Worm (Caenorhabditis elegans): ENCODE data around the gene lec-11.

Gene lec-11

ce11 chrIV:6613296-6613695 is 23.3 kb upstream of the lec-11 start, which contains the start of gene drh-1:
drh-1 (minus strand) TSS chrIV:6613353.
- TF ChIP-seq nhr-11 (tag; optimal IDR thresholded peaks at IDR 0.05) = no peak
- TF ChIP-seq C34F6.9 (tag; optimal IDR thresholded peaks at IDR 0.05) = peak; percentile 51
- no peak for TF ChIP-seq unc-39 (tag; optimal IDR thresholded peaks at IDR 0.05)
- TF ChIP-seq lsy-2 (tag; optimal IDR thresholded peaks at IDR 0.05) = peak in 1 of 2 experiments; percentile 64
- TF ChIP-seq alr-1 (tag; optimal IDR thresholded peaks at IDR 0.05) = no peak
- no peak for TF ChIP-seq nhr-129 (tag; optimal IDR thresholded peaks at IDR 0.05)
- no peak for TF ChIP-seq Y55F3AM.14 (GFP tag; optimal IDR thresholded peaks at IDR 0.05)

ce11 chrIV:6607059-6607458 is 17.1 kb upstream of the lec-11 start:
- no peak for TF ChIP-seq lin-39 (tag; optimal IDR thresholded peaks at IDR 0.05)
- peak; percentile 18 for TF ChIP-seq fos-1 (tag; optimal IDR thresholded peaks at IDR 0.05)

- TF ChIP-seq ztf-4 (tag; optimal IDR thresholded peaks at IDR 0.05) (no peak), ama-1 (optimal IDR thresholded peaks at IDR 0.05) (no peak), nhr-10 (tag; optimal IDR thresholded peaks at IDR 0.05) (no peak), zag-1 (tag; optimal IDR thresholded peaks at IDR 0.05) (no peak), C34F6.9 (tag; optimal IDR thresholded peaks at IDR 0.05) (peak; percentile 10), lin-39 (tag; optimal IDR thresholded peaks at IDR 0.05) (no peak), nhr-25 (tag; optimal IDR thresholded peaks at IDR 0.05) (peak; percentile 17)
These were observed 16.6 kb upstream of the lec-11 start for ce11 chrIV:6606587-6606986.

ce11 chrIV:6605863-6606262 is 15.9 kb upstream of the lec-11 start, which contains the start of gene nstp-2:
nstp-2 (minus strand) TSS chrIV:6606188.
- no peak for TF ChIP-seq ama-1 (optimal IDR thresholded peaks at IDR 0.05)
- TF ChIP-seq nhr-11 (tag; optimal IDR thresholded peaks at IDR 0.05) = no peak
- no peak for TF ChIP-seq skn-1 (tag; optimal IDR thresholded peaks at IDR 0.05)
- no peak for TF ChIP-seq mbf-1 (tag; optimal IDR thresholded peaks at IDR 0.05)
- no peak for TF ChIP-seq unc-39 (tag; optimal IDR thresholded peaks at IDR 0.05)
- no peak for TF ChIP-seq Y55F3AM.14 (GFP tag; optimal IDR thresholded peaks at IDR 0.05)
- TF ChIP-seq lsy-2 (tag; optimal IDR thresholded peaks at IDR 0.05) = no peak

- TF ChIP-seq sma-9 (GFP tag; optimal IDR thresholded peaks at IDR 0.05) (peak; percentile 15), sma-9 (tag; optimal IDR thresholded peaks at IDR 0.05) (no peak), F13H6.1 (tag; optimal IDR thresholded peaks at IDR 0.05) (no peak)
These were observed 13.6 kb upstream of the lec-11 start for ce11 chrIV:6603549-6603948.

- TF ChIP-seq nhr-21 (tag; optimal IDR thresholded peaks at IDR 0.05) (no peak), F13H6.1 (tag; optimal IDR thresholded peaks at IDR 0.05) (no peak), alr-1 (tag; optimal IDR thresholded peaks at IDR 0.05) (no peak), lsy-2 (tag; optimal IDR thresholded peaks at IDR 0.05) (no peak), lin-11 (tag; optimal IDR thresholded peaks at IDR 0.05) (no peak), lin-39 (tag; optimal IDR thresholded peaks at IDR 0.05) (no peak), sem-4 (tag; optimal IDR thresholded peaks at IDR 0.05) (no peak), nhr-25 (tag; optimal IDR thresholded peaks at IDR 0.05) (no peak), nhr-129 (tag; optimal IDR thresholded peaks at IDR 0.05) (no peak), zag-1 (tag; optimal IDR thresholded peaks at IDR 0.05) (no peak), skn-1 (tag; optimal IDR thresholded peaks at IDR 0.05) (no peak), snpc-4 (tag; optimal IDR thresholded peaks at IDR 0.05) (no peak), elt-3 (tag; optimal IDR thresholded peaks at IDR 0.05) (no peak)
These were observed 12.4 kb upstream of the lec-11 start, which contains the start of gene F15B10.3 for ce11 chrIV:6602376-6602775. F15B10.3 (plus strand) TSS chrIV:6602676.

ce11 chrIV:6601213-6601724 is 11.3 kb upstream of the lec-11 start, which contains the start of gene sup-36:
sup-36 (plus strand) TSS chrIV:6601674.
- no peak for TF ChIP-seq nhr-6 (tag; optimal IDR thresholded peaks at IDR 0.05)
- no peak for TF ChIP-seq ama-1 (optimal IDR thresholded peaks at IDR 0.05)
- peak; percentile 74 for TF ChIP-seq unc-55 (GFP tag; optimal IDR thresholded peaks at IDR 0.05)
- TF ChIP-seq mdl-1 (tag; optimal IDR thresholded peaks at IDR 0.05) = no peak
- no peak for TF ChIP-seq lin-11 (tag; optimal IDR thresholded peaks at IDR 0.05)
- peak; percentile 62 for TF ChIP-seq nhr-129 (tag; optimal IDR thresholded peaks at IDR 0.05)
- peak; percentile 12 for TF ChIP-seq crh-2 (tag; optimal IDR thresholded peaks at IDR 0.05)
- no peak for TF ChIP-seq egl-27 (tag; optimal IDR thresholded peaks at IDR 0.05)
- no peak for TF ChIP-seq nhr-77 (tag; optimal IDR thresholded peaks at IDR 0.05)
- peak; percentile 47 for TF ChIP-seq fos-1 (tag; optimal IDR thresholded peaks at IDR 0.05)
- no peak for TF ChIP-seq ztf-1 (GFP tag; conservative IDR thresholded peaks at IDR 0.05)
- no peak for TF ChIP-seq lsy-2 (tag; optimal IDR thresholded peaks at IDR 0.05)
- peak; percentile 18 for TF ChIP-seq sma-9 (GFP tag; optimal IDR thresholded peaks at IDR 0.05)
- no peak for TF ChIP-seq sma-9 (tag; optimal IDR thresholded peaks at IDR 0.05)
- peak; percentile 51 for TF ChIP-seq C34F6.9 (tag; optimal IDR thresholded peaks at IDR 0.05)

All from whole organism, L2 larva.